Fruit fly (Drosophila melanogaster) whole organism, prepupa: Measurements from ENCODE around the gene Cul5.

Experiments
- CG10631 ChIP-seq: fragments of 200-800 bp; sonication (Bioruptor generic); optimal IDR thresholded peaks from 2 replicates; lab custom pipeline; 2016; ENCODE audit warnings: missing biosample characterization, missing genetic modification characterization
- CG11294 ChIP-seq: fragments of 200-800 bp; sonication (Bioruptor generic); IDR thresholded peaks from 2 replicates; pipeline ENCODE4 v1.3.6; 2022; ENCODE audit warnings: missing biosample characterization, missing genetic modification characterization
- CG11902 ChIP-seq: fragments of 200-800 bp; sonication (Bioruptor generic); optimal IDR thresholded peaks from 3 replicates; lab custom pipeline; 2016; ENCODE audit warnings: missing biosample characterization, missing genetic modification characterization
- CG15336 ChIP-seq: fragments of 200-800 bp; sonication (Bioruptor generic); IDR thresholded peaks from 2 replicates; pipeline ENCODE4 v1.3.6; 2022; ENCODE audit warnings: missing biosample characterization, missing genetic modification characterization
- CG1621 ChIP-seq: fragments of 200-800 bp; sonication (Bioruptor generic); optimal IDR thresholded peaks from 3 replicates; lab custom pipeline; 2018; ENCODE audit warnings: missing biosample characterization, mild to moderate bottlenecking, missing genetic modification characterization
- CG16779 ChIP-seq: fragments of 200-800 bp; sonication (Bioruptor generic); optimal IDR thresholded peaks from 3 replicates; lab custom pipeline; 2017; ENCODE audit warnings: missing biosample characterization, mild to moderate bottlenecking, missing genetic modification characterization
- CG31627 ChIP-seq: fragments of 200-800 bp; sonication (Bioruptor generic); optimal IDR thresholded peaks from 3 replicates; lab custom pipeline; 2016; ENCODE audit warnings: missing biosample characterization, missing genetic modification characterization
- CG32006 ChIP-seq: fragments of 200-800 bp; sonication (Bioruptor generic); optimal IDR thresholded peaks from 3 replicates; lab custom pipeline; 2017; ENCODE audit warnings: missing biosample characterization, mild to moderate bottlenecking, missing genetic modification characterization
- CG34406 ChIP-seq: fragments of 200-800 bp; sonication (Bioruptor generic); optimal IDR thresholded peaks from 3 replicates; lab custom pipeline; 2016; ENCODE audit warnings: missing biosample characterization, missing genetic modification characterization
- CG3919 ChIP-seq: fragments of 200-800 bp; sonication (Bioruptor generic); optimal IDR thresholded peaks from 3 replicates; lab custom pipeline; 2016; ENCODE audit warnings: missing biosample characterization, missing genetic modification characterization
- CG4318 ChIP-seq: fragments of 200-800 bp; sonication (Bioruptor generic); optimal IDR thresholded peaks from 3 replicates; lab custom pipeline; 2017; ENCODE audit warnings: missing biosample characterization, mild to moderate bottlenecking, missing genetic modification characterization
- CG6163 ChIP-seq: fragments of 200-800 bp; sonication (Bioruptor generic); IDR thresholded peaks from 3 replicates; pipeline ENCODE4 v1.3.6; 2022; ENCODE audit warnings: missing biosample characterization, missing genetic modification characterization
- CG6276 ChIP-seq: fragments of 200-800 bp; sonication (Bioruptor generic); optimal IDR thresholded peaks from 2 replicates; lab custom pipeline; 2017; ENCODE audit warnings: missing biosample characterization, mild to moderate bottlenecking, missing genetic modification characterization
- CG6792 ChIP-seq: fragments of 200-800 bp; sonication (Bioruptor generic); optimal IDR thresholded peaks from 3 replicates; lab custom pipeline; 2016; ENCODE audit warnings: missing biosample characterization, missing genetic modification characterization
- CG6808 ChIP-seq: fragments of 200-800 bp; sonication (Bioruptor generic); optimal IDR thresholded peaks from 3 replicates; lab custom pipeline; 2017; ENCODE audit warnings: missing biosample characterization, missing genetic modification characterization, mild to moderate bottlenecking, moderate library complexity, missing genetic modification reagents
- CG6854 ChIP-seq: fragments of 200-800 bp; sonication (Bioruptor generic); optimal IDR thresholded peaks from 2 replicates; lab custom pipeline; 2017; ENCODE audit warnings: missing biosample characterization, mild to moderate bottlenecking, missing genetic modification characterization
- CG7368 ChIP-seq: fragments of 200-800 bp; sonication (Bioruptor generic); optimal IDR thresholded peaks from 3 replicates; lab custom pipeline; 2016; ENCODE audit warnings: missing biosample characterization, missing genetic modification characterization
- CG8319 ChIP-seq: fragments of 200-800 bp; sonication (Bioruptor generic); optimal IDR thresholded peaks from 3 replicates; lab custom pipeline; 2016; ENCODE audit warnings: missing biosample characterization, missing genetic modification characterization
- CG9139 ChIP-seq: fragments of 200-800 bp; sonication (Bioruptor generic); optimal IDR thresholded peaks from 3 replicates; lab custom pipeline; 2017; ENCODE audit warnings: missing biosample characterization, mild to moderate bottlenecking, missing genetic modification characterization
- Eip93F ChIP-seq: fragments of 200-800 bp; sonication (Bioruptor generic); optimal IDR thresholded peaks from 2 replicates; lab custom pipeline; 2016; ENCODE audit warnings: missing biosample characterization, mild to moderate bottlenecking, missing genetic modification characterization
- Ets21C ChIP-seq: fragments of 200-800 bp; sonication (Bioruptor generic); optimal IDR thresholded peaks from 3 replicates; lab custom pipeline; 2016; ENCODE audit warnings: missing biosample characterization, missing genetic modification characterization
- Ets96B ChIP-seq: fragments of 200-800 bp; optimal IDR thresholded peaks from 2 replicates; lab custom pipeline; 2019; ENCODE audit warnings: missing biosample characterization, mild to moderate bottlenecking, missing genetic modification characterization, moderate library complexity
- Gug ChIP-seq: fragments of 200-800 bp; sonication (Bioruptor generic); IDR thresholded peaks from 2 replicates; pipeline ENCODE4 v1.3.6; 2022; ENCODE audit warnings: missing biosample characterization, missing genetic modification characterization
- Hr38 ChIP-seq: sonication (Bioruptor generic); optimal IDR thresholded peaks from 2 replicates; lab custom pipeline; 2016; ENCODE audit warnings: missing biosample characterization, missing genetic modification characterization
- Hr39 ChIP-seq: fragments of 200-800 bp; sonication (Bioruptor generic); optimal IDR thresholded peaks from 2 replicates; lab custom pipeline; 2016; ENCODE audit warnings: missing biosample characterization, missing genetic modification characterization
- Hr4 ChIP-seq: fragments of 200-800 bp; sonication (Bioruptor generic); optimal IDR thresholded peaks from 3 replicates; lab custom pipeline; 2016; ENCODE audit warnings: missing biosample characterization, missing genetic modification characterization
- Lpt ChIP-seq: fragments of 200-800 bp; sonication (Bioruptor generic); optimal IDR thresholded peaks from 3 replicates; lab custom pipeline; 2016; ENCODE audit warnings: missing biosample characterization, missing genetic modification characterization
- Met ChIP-seq: fragments of 200-800 bp; sonication (Bioruptor generic); optimal IDR thresholded peaks from 3 replicates; lab custom pipeline; 2016; ENCODE audit warnings: missing biosample characterization, missing genetic modification characterization
- OdsH ChIP-seq: fragments of 200-800 bp; sonication (Bioruptor generic); optimal IDR thresholded peaks from 3 replicates; lab custom pipeline; 2016; ENCODE audit warnings: missing biosample characterization, missing genetic modification characterization
- Smox ChIP-seq: fragments of 200-800 bp; sonication (Bioruptor generic); optimal IDR thresholded peaks from 3 replicates; lab custom pipeline; 2016; ENCODE audit warnings: missing biosample characterization, missing genetic modification characterization
- Sox102F ChIP-seq: fragments of 200-800 bp; sonication (Bioruptor generic); optimal IDR thresholded peaks from 2 replicates; lab custom pipeline; 2016; ENCODE audit warnings: missing biosample characterization, mild to moderate bottlenecking, missing genetic modification characterization
- Sox15 ChIP-seq: fragments of 200-800 bp; sonication (Bioruptor generic); optimal IDR thresholded peaks from 3 replicates; lab custom pipeline; 2016; ENCODE audit warnings: missing biosample characterization, missing genetic modification characterization
- achi ChIP-seq: fragments of 200-800 bp; sonication (Bioruptor generic); optimal IDR thresholded peaks from 3 replicates; lab custom pipeline; 2016; ENCODE audit warnings: missing biosample characterization, missing genetic modification characterization
- acj6 ChIP-seq: fragments of 200-800 bp; sonication (Bioruptor generic); optimal IDR thresholded peaks from 3 replicates; lab custom pipeline; 2016; ENCODE audit warnings: missing biosample characterization, missing genetic modification characterization
- cyc ChIP-seq: fragments of 200-800 bp; sonication (Bioruptor generic); optimal IDR thresholded peaks from 3 replicates; lab custom pipeline; 2016; ENCODE audit warnings: missing biosample characterization, missing genetic modification characterization
- dac ChIP-seq: fragments of 200-800 bp; sonication (Bioruptor generic); optimal IDR thresholded peaks from 2 replicates; lab custom pipeline; 2017; ENCODE audit warnings: missing biosample characterization, mild to moderate bottlenecking, missing genetic modification characterization
- eg ChIP-seq: fragments of 200-800 bp; sonication (Bioruptor generic); IDR thresholded peaks from 3 replicates; pipeline ENCODE4 v1.3.6; 2022; ENCODE audit warnings: missing biosample characterization, missing genetic modification characterization
- esn ChIP-seq: fragments of 200-800 bp; sonication (Bioruptor generic); optimal IDR thresholded peaks from 2 replicates; lab custom pipeline; 2016; ENCODE audit warnings: missing biosample characterization, mild to moderate bottlenecking, missing genetic modification characterization, moderate library complexity
- fkh ChIP-seq: fragments of 200-800 bp; sonication (Bioruptor generic); optimal IDR thresholded peaks from 3 replicates; lab custom pipeline; 2017; ENCODE audit warnings: missing biosample characterization, mild to moderate bottlenecking, missing genetic modification characterization, moderate library complexity
- lz ChIP-seq: fragments of 200-800 bp; sonication (Bioruptor generic); optimal IDR thresholded peaks from 3 replicates; lab custom pipeline; 2016; ENCODE audit warnings: missing biosample characterization, missing genetic modification characterization
- net ChIP-seq: fragments of 200-800 bp; sonication (Bioruptor generic); optimal IDR thresholded peaks from 3 replicates; lab custom pipeline; 2016; ENCODE audit warnings: missing biosample characterization, missing genetic modification characterization
- pdm3 ChIP-seq: fragments of 200-800 bp; sonication (Bioruptor generic); optimal IDR thresholded peaks from 3 replicates; lab custom pipeline; 2016; ENCODE audit warnings: missing biosample characterization, missing genetic modification characterization
- ss ChIP-seq, 2 experiments: fragments of 200-800 bp; sonication (Bioruptor generic); optimal IDR thresholded peaks; 2 replicates in 1 of 2; 3 replicates in 1 of 2; lab custom pipeline; 2017 to 2018; ENCODE audit warnings: mild to moderate bottlenecking in 2 of 2, missing biosample characterization in 2 of 2, missing genetic modification characterization in 2 of 2, moderate library complexity in 1 of 2
- svp ChIP-seq: fragments of 200-800 bp; sonication (Bioruptor generic); peaks from one replicate; lab custom pipeline; 2016; ENCODE audit warnings: missing biosample characterization, missing genetic modification characterization
- vri ChIP-seq: fragments of 200-800 bp; sonication (Bioruptor generic); optimal IDR thresholded peaks from 3 replicates; lab custom pipeline; 2016; ENCODE audit warnings: missing biosample characterization, mild to moderate bottlenecking, missing genetic modification characterization

The Cul5 gene

dm6 chr3R:29091609-29092008, 28.8 kb upstream of the Cul5 start (continued):
- TF ChIP-seq CG7368 (GFP tag; lab: Kevin White, UChicago) (peak; percentile 30), acj6 (GFP tag; lab: Kevin White, UChicago) (peak; percentile 41), fkh (GFP tag; lab: Kevin White, UChicago) (no peak), CG34406 (GFP tag; lab: Kevin White, UChicago) (peak; percentile 27), CG11294 (GFP tag; lab: Robert Waterston, UW) (no peak), CG6854 (GFP tag; lab: Kevin White, UChicago) (no peak), Lpt (GFP tag; lab: Kevin White, UChicago) (no peak), Gug (GFP tag; lab: Robert Waterston, UW) (no peak), cyc (GFP tag; lab: Kevin White, UChicago) (peak; percentile 21), Ets21C (GFP tag; lab: Kevin White, UChicago) (peak; percentile 5), CG10631 (GFP tag; lab: Kevin White, UChicago) (peak; percentile 69), Met (GFP tag; lab: Kevin White, UChicago) (peak; percentile 45), CG6808 (GFP tag; lab: Kevin White, UChicago) (peak; percentile 60), CG16779 (tag; lab: Kevin White, UChicago) (no peak), CG9139 (GFP tag; lab: Kevin White, UChicago) (peak; percentile 4), ss (GFP tag; optimal IDR thresholded peaks at IDR 0.05; lab: Kevin White, UChicago) (peak; percentile 27 to 52), eg (no peak), vri (GFP tag; lab: Kevin White, UChicago) (no peak), Sox102F (GFP tag; lab: Kevin White, UChicago) (no peak)
- TF ChIP-seq, all 60 proteins: peak for 41

DNA sequence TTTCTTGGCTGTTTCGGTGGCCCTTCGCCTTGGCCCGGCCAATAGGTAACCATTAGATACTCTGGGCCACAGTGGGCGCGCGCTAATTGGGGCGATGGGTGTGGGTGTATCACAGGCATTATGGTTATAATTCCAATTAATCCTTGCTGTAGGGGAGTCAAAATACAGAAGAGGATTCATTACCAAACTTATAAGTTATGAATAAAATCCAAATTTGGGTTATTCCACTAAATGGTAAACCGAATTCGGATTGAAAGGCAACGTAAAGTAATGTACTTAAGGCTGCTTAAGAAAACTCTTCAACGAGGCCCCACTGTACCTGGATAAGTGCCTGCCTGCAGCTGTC, 26.9 kb upstream of the Cul5 start:
- TF ChIP-seq svp (no peak), achi (GFP tag; lab: Kevin White, UChicago) (peak; percentile 2), CG6163 (GFP tag; lab: Robert Waterston, UW) (0 out of 3 replicates have a peak, but pooled peaks have one; percentile 34), Gug (GFP tag; lab: Robert Waterston, UW) (0 out of 2 replicates have a peak, but pooled peaks have one; percentile 12), eg (peak; percentile 26; the same call in 1 of the 3 replicates), CG3919 (peak; percentile 12)

- TF ChIP-seq pdm3 (GFP tag; lab: Kevin White, UChicago): peak; percentile 67
- TF ChIP-seq lz (GFP tag; lab: Kevin White, UChicago): peak; percentile 64
- peak; percentile 41 for TF ChIP-seq net (GFP tag; lab: Kevin White, UChicago)
- peak; percentile 66 for TF ChIP-seq CG32006 (GFP tag; lab: Kevin White, UChicago)
- TF ChIP-seq CG15336 (GFP tag; lab: Robert Waterston, UW): peak; percentile 54
- TF ChIP-seq CG11902: peak; percentile 20
- peak; percentile 11 for TF ChIP-seq Sox15 (GFP tag; lab: Kevin White, UChicago)
- TF ChIP-seq CG6792 (GFP tag; lab: Kevin White, UChicago): peak; percentile 39
- TF ChIP-seq CG6276 (GFP tag; lab: Kevin White, UChicago): peak; percentile 31
- TF ChIP-seq Ets96B: peak; percentile 56
- no peak for TF ChIP-seq Eip93F
- peak; percentile 63 for TF ChIP-seq Hr4 (GFP tag; lab: Kevin White, UChicago)
- peak; percentile 9; the same call in 1 of the 2 replicates for TF ChIP-seq CG11294 (GFP tag; lab: Robert Waterston, UW)
- TF ChIP-seq Smox: peak; percentile 62
- TF ChIP-seq CG1621 (tag; lab: Kevin White, UChicago): no peak
- TF ChIP-seq CG34406 (GFP tag; lab: Kevin White, UChicago): peak; percentile 58
- TF ChIP-seq esn (GFP tag; lab: Kevin White, UChicago): peak; percentile 77
- TF ChIP-seq Hr38: no peak
- TF ChIP-seq CG31627 (GFP tag; lab: Kevin White, UChicago): peak; percentile 49
- peak; percentile 63 for TF ChIP-seq acj6 (GFP tag; lab: Kevin White, UChicago)
- TF ChIP-seq Met (GFP tag; lab: Kevin White, UChicago): peak; percentile 74
- TF ChIP-seq CG10631 (GFP tag; lab: Kevin White, UChicago): peak; percentile 56
- TF ChIP-seq CG16779 (tag; lab: Kevin White, UChicago): no peak
- peak; percentile 51 for TF ChIP-seq OdsH (GFP tag; lab: Kevin White, UChicago)
- TF ChIP-seq CG8319 (GFP tag; lab: Kevin White, UChicago): peak; percentile 16
- no peak for TF ChIP-seq CG4318 (GFP tag; lab: Kevin White, UChicago)
- TF ChIP-seq CG3919: peak; percentile 52
- peak; percentile 4 for TF ChIP-seq CG6808 (GFP tag; lab: Kevin White, UChicago)
- no peak for TF ChIP-seq CG9139 (GFP tag; lab: Kevin White, UChicago)
- TF ChIP-seq CG7368 (GFP tag; lab: Kevin White, UChicago): peak; percentile 45
- no peak for TF ChIP-seq dac (GFP tag; lab: Kevin White, UChicago)
- 0 out of 3 replicates have a peak, but pooled peaks have one; percentile 24 for TF ChIP-seq CG6163 (GFP tag; lab: Robert Waterston, UW)
- peak; percentile 67 for TF ChIP-seq Hr39 (GFP tag; lab: Kevin White, UChicago)
These were observed 26.3 kb upstream of the Cul5 start for dm6 chr3R:29088938-29089661.
